Fruit fly (Drosophila melanogaster): ENCODE data around the gene ergic53.

The ergic53 gene

dm6 chr3L:8544710-8545109, 9.9 kb downstream of the ergic53 start, which contains the start of gene rhea (continued):
- TF ChIP-seq CG17186 (GFP tag; optimal IDR thresholded peaks at IDR 0.05) (peak; percentile 56), Bteb2 (GFP tag; optimal IDR thresholded peaks at IDR 0.05) (no peak), CG10209 (GFP tag; optimal IDR thresholded peaks at IDR 0.05) (no peak), Bdp1 (GFP tag; optimal IDR thresholded peaks at IDR 0.05) (no peak), az2 (GFP tag; optimal IDR thresholded peaks at IDR 0.05) (peak; percentile 18), Side (GFP tag; optimal IDR thresholded peaks at IDR 0.05) (no peak), tll (GFP tag; optimal IDR thresholded peaks at IDR 0.05) (no peak), CG6654 (GFP tag; optimal IDR thresholded peaks at IDR 0.05) (no peak), kah (GFP tag; optimal IDR thresholded peaks at IDR 0.05) (no peak), Lpt (GFP tag; optimal IDR thresholded peaks at IDR 0.05) (no peak), CG6254 (GFP tag; optimal IDR thresholded peaks at IDR 0.05) (no peak), Dbx (GFP tag; IDR thresholded peaks at IDR 0.05) (no peak), Elba2 (GFP tag; optimal IDR thresholded peaks at IDR 0.05) (no peak), CG6689 (GFP tag; IDR thresholded peaks at IDR 0.05) (no peak), CG10147 (GFP tag; optimal IDR thresholded peaks at IDR 0.05) (no peak), CG4617 (GFP tag; optimal IDR thresholded peaks at IDR 0.05; ENCODE audit: borderline replicate concordance) (peak; percentile 86), aop (GFP tag; IDR thresholded peaks at IDR 0.05) (no peak), prd (optimal IDR thresholded peaks at IDR 0.05) (no peak), prd (GFP tag; IDR thresholded peaks at IDR 0.05) (0 out of 3 replicates have a peak, but pooled peaks have one; percentile 8), tna (GFP tag; IDR thresholded peaks at IDR 0.05; ENCODE audit: partially characterized antibody) (peak; percentile 49), zen (tag; optimal IDR thresholded peaks at IDR 0.05) (peak; percentile 65), CG15514 (GFP tag; optimal IDR thresholded peaks at IDR 0.05) (peak; percentile 98), abd-A (tag; optimal IDR thresholded peaks at IDR 0.05) (no peak), Aef1 (GFP tag; IDR thresholded peaks at IDR 0.05) (no peak), shn (GFP tag; optimal IDR thresholded peaks at IDR 0.05) (no peak), hth (optimal IDR thresholded peaks at IDR 0.05) (no peak), danr (GFP tag; IDR thresholded peaks at IDR 0.05) (no peak), Ptx1 (GFP tag; IDR thresholded peaks at IDR 0.05) (0 out of 2 replicates have a peak, but pooled peaks have one; percentile 10), D19A (tag; optimal IDR thresholded peaks at IDR 0.05) (peak; percentile 3), ro (GFP tag; IDR thresholded peaks at IDR 0.05) (no peak), crc (GFP tag; optimal IDR thresholded peaks at IDR 0.05) (no peak), CG18011 (GFP tag; optimal IDR thresholded peaks at IDR 0.05) (no peak), tgo (GFP tag; IDR thresholded peaks at IDR 0.05) (no peak), sens-2 (GFP tag; IDR thresholded peaks at IDR 0.05) (no peak), ci (GFP tag; IDR thresholded peaks at IDR 0.05) (no peak), ssp (GFP tag; IDR thresholded peaks at IDR 0.05) (no peak), seq (GFP tag; IDR thresholded peaks at IDR 0.05) (no peak), CG34422 (GFP tag; IDR thresholded peaks at IDR 0.05) (no peak), CG15269 (tag; optimal IDR thresholded peaks at IDR 0.05) (peak; percentile 13), salm (tag; optimal IDR thresholded peaks at IDR 0.05) (no peak), CG8924 (tag; optimal IDR thresholded peaks at IDR 0.05) (peak; percentile 36), crp (GFP tag; optimal IDR thresholded peaks at IDR 0.05) (no peak), CG3407 (GFP tag; optimal IDR thresholded peaks at IDR 0.05) (no peak), Trl (optimal IDR thresholded peaks at IDR 0.05) (no peak), Trl (GFP tag; optimal IDR thresholded peaks at IDR 0.05) (no peak), knrl (GFP tag; IDR thresholded peaks at IDR 0.05; ENCODE audit: partially characterized antibody) (peak; percentile 84), dysf (GFP tag; IDR thresholded peaks at IDR 0.05) (no peak), CG2120 (GFP tag; optimal IDR thresholded peaks at IDR 0.05) (peak; percentile 7), CG1792 (GFP tag; optimal IDR thresholded peaks at IDR 0.05) (no peak), CG4328 (GFP tag; optimal IDR thresholded peaks at IDR 0.05) (no peak), Sry-δ (GFP tag; optimal IDR thresholded peaks at IDR 0.05) (peak; percentile 52), CG32772 (GFP tag; IDR thresholded peaks at IDR 0.05) (no peak), sob (GFP tag; IDR thresholded peaks at IDR 0.05) (no peak)

All from whole organism, embryonic.